Fruit fly (Drosophila melanogaster): Measurements from ENCODE around the gene NimC1.

dm6 chr2L:14012304-14013054 lies 35.9 kb upstream of the NimC1 start, which contains the start of gene bgm:
- no peak for TF ChIP-seq Sin3A (optimal IDR thresholded peaks at IDR 0.05)
- TF ChIP-seq psq (optimal IDR thresholded peaks at IDR 0.05): no peak
- no peak for TF ChIP-seq insv (optimal IDR thresholded peaks at IDR 0.05)
- no peak for TF ChIP-seq h (optimal IDR thresholded peaks at IDR 0.05)
- no peak for TF ChIP-seq Myc (optimal IDR thresholded peaks at IDR 0.05)
- TF ChIP-seq ttk (optimal IDR thresholded peaks at IDR 0.05): no peak

All from Kc167 (cell line).